Worm (Caenorhabditis elegans): ENCODE results near the gene F27B10.1.

ce11 chrV:7076161-7076560 is 3.8 kb downstream of the F27B10.1 start:
- TF ChIP-seq scrt-1 (GFP tag; IDR thresholded peaks at IDR 0.05) (no peak), tbx-37 (GFP tag; conservative IDR thresholded peaks at IDR 0.05) (no peak), hmg-4 (GFP tag; optimal IDR thresholded peaks at IDR 0.05) (no peak), flt-1 (GFP tag; IDR thresholded peaks at IDR 0.05) (no peak), hmbx-1 (tag; optimal IDR thresholded peaks at IDR 0.05) (no peak), aly-1 (tag; optimal IDR thresholded peaks at IDR 0.05) (no peak), ets-7 (tag; optimal IDR thresholded peaks at IDR 0.05) (no peak), hnd-1 (tag; optimal IDR thresholded peaks at IDR 0.05) (no peak), ama-1 (optimal IDR thresholded peaks at IDR 0.05) (no peak), B0310.2 (tag; optimal IDR thresholded peaks at IDR 0.05) (no peak), tra-4 (tag; optimal IDR thresholded peaks at IDR 0.05) (no peak), pes-1 (GFP tag; IDR thresholded peaks at IDR 0.05) (no peak), F13C5.2 (tag; optimal IDR thresholded peaks at IDR 0.05) (no peak), sea-1 (GFP tag; conservative IDR thresholded peaks at IDR 0.05) (no peak)
